Fruit fly (Drosophila melanogaster) whole organism, embryonic: ENCODE results near the gene CG7275.

Experiments
- CG1024 ChIP-seq: fragments of 200-800 bp; sonication (Bioruptor generic); IDR thresholded peaks from 2 replicates; pipeline ENCODE4 v1.3.6; 2022; ENCODE audit warnings: missing biosample characterization, missing genetic modification characterization
- CG10321 ChIP-seq: fragments of 200-800 bp; sonication (Bioruptor generic); IDR thresholded peaks from 2 replicates; pipeline ENCODE4 v1.3.6; 2022; ENCODE audit warnings: missing biosample characterization, missing genetic modification characterization
- CG11085 ChIP-seq: fragments of 200-800 bp; sonication (Bioruptor generic); IDR thresholded peaks from 2 replicates; pipeline ENCODE4 v1.3.6; 2022; ENCODE audit warnings: missing biosample characterization, missing genetic modification characterization
- CG11695 ChIP-seq: fragments of 200-800 bp; sonication (Bioruptor generic); IDR thresholded peaks from 3 replicates; pipeline ENCODE4 v1.3.6; 2022; ENCODE audit warnings: missing biosample characterization, missing genetic modification characterization
- CG11723 ChIP-seq: fragments of 200-800 bp; sonication (Bioruptor generic); optimal IDR thresholded peaks from 2 replicates; lab custom pipeline; 2017; ENCODE audit warnings: missing biosample characterization, mild to moderate bottlenecking, missing genetic modification characterization
- CG12299 ChIP-seq: fragments of 200-800 bp; sonication (Bioruptor generic); optimal IDR thresholded peaks from 2 replicates; lab custom pipeline; 2018; ENCODE audit warnings: missing biosample characterization, mild to moderate bottlenecking, missing genetic modification characterization
- CG12391 ChIP-seq: fragments of 200-800 bp; sonication (Bioruptor generic); optimal IDR thresholded peaks from 3 replicates; lab custom pipeline; 2018; ENCODE audit warnings: missing biosample characterization, mild to moderate bottlenecking, missing genetic modification characterization, moderate library complexity
- CG12769 ChIP-seq: fragments of 200-800 bp; sonication (Bioruptor generic); optimal IDR thresholded peaks from 2 replicates; lab custom pipeline; 2019; ENCODE audit warnings: missing biosample characterization, mild to moderate bottlenecking, missing genetic modification characterization, moderate library complexity
- CG1529 ChIP-seq: fragments of 200-800 bp; sonication (Bioruptor generic); optimal IDR thresholded peaks from 3 replicates; lab custom pipeline; 2018; ENCODE audit warnings: missing biosample characterization, missing genetic modification characterization
- CG1602 ChIP-seq: fragments of 200-800 bp; sonication (Bioruptor generic); optimal IDR thresholded peaks from 3 replicates; lab custom pipeline; 2016; ENCODE audit warnings: missing biosample characterization, missing genetic modification characterization
- CG1792 ChIP-seq: fragments of 200-800 bp; sonication (Bioruptor generic); optimal IDR thresholded peaks from 2 replicates; lab custom pipeline; 2016; ENCODE audit warnings: missing biosample characterization, missing genetic modification characterization
- CG1832 ChIP-seq: fragments of 200-800 bp; sonication (Bioruptor generic); optimal IDR thresholded peaks from 2 replicates; lab custom pipeline; 2017; ENCODE audit warnings: missing biosample characterization, mild to moderate bottlenecking, missing genetic modification characterization, inconsistent platforms
- CG7271 ChIP-seq: fragments of 200-800 bp; sonication (Bioruptor generic); optimal IDR thresholded peaks from 2 replicates; lab custom pipeline; 2018; ENCODE audit warnings: missing biosample characterization, mild to moderate bottlenecking, missing genetic modification characterization, moderate library complexity
- CG7556 ChIP-seq: fragments of 200-800 bp; sonication (Bioruptor generic); optimal IDR thresholded peaks from 2 replicates; lab custom pipeline; 2017; ENCODE audit warnings: missing biosample characterization, mild to moderate bottlenecking, missing genetic modification characterization
- CG7839 ChIP-seq: fragments of 200-800 bp; sonication (Bioruptor generic); optimal IDR thresholded peaks from 3 replicates; lab custom pipeline; 2018; ENCODE audit warnings: missing biosample characterization, mild to moderate bottlenecking, missing genetic modification characterization, moderate library complexity
- CG9437 ChIP-seq: fragments of 200-800 bp; sonication (Bioruptor generic); optimal IDR thresholded peaks from 2 replicates; lab custom pipeline; 2018; ENCODE audit warnings: missing biosample characterization, mild to moderate bottlenecking, missing genetic modification characterization
- CG9817 ChIP-seq: fragments of 200-800 bp; sonication (Bioruptor generic); optimal IDR thresholded peaks from 2 replicates; lab custom pipeline; 2018; ENCODE audit warnings: missing biosample characterization, mild to moderate bottlenecking, missing genetic modification characterization, moderate library complexity
- Camta ChIP-seq: fragments of 200-800 bp; sonication (Bioruptor generic); optimal IDR thresholded peaks from 2 replicates; lab custom pipeline; 2016; ENCODE audit warnings: missing biosample characterization, missing genetic modification characterization
- CoRest ChIP-seq: fragments of 200-800 bp; sonication (Bioruptor generic); optimal IDR thresholded peaks from 3 replicates; lab custom pipeline; 2018; ENCODE audit warnings: missing biosample characterization, mild to moderate bottlenecking, missing genetic modification characterization, moderate library complexity
- D ChIP-seq, 2 experiments: fragments of 200-800 bp in 1 of 2; fragments of >200 bp in 1 of 2; sonication (Bioruptor generic) in 1 of 2; optimal IDR thresholded peaks; 2 replicates in 1 of 2; 3 replicates in 1 of 2; lab custom pipeline; 2017; ENCODE audit warnings: mild to moderate bottlenecking in 1 of 2, missing biosample characterization in 1 of 2, missing genetic modification characterization in 1 of 2, missing genetic modification reagents in 1 of 2
- Dfd ChIP-seq, 2 experiments: fragments of >200 bp; optimal IDR thresholded peaks; 2 replicates each; lab custom pipeline; 2017; ENCODE audit warnings: missing biosample characterization in 2 of 2, missing genetic modification characterization in 2 of 2
- Drgx ChIP-seq: fragments of 200-800 bp; sonication (Bioruptor generic); IDR thresholded peaks from 2 replicates; pipeline ENCODE4 v1.3.6; 2022; ENCODE audit warnings: missing biosample characterization, missing genetic modification characterization
- Fer1 ChIP-seq: fragments of 200-800 bp; sonication (Bioruptor generic); optimal IDR thresholded peaks from 2 replicates; lab custom pipeline; 2017; ENCODE audit warnings: missing biosample characterization, mild to moderate bottlenecking, missing genetic modification characterization
- Hmx ChIP-seq: fragments of 200-800 bp; sonication (Bioruptor generic); optimal IDR thresholded peaks from 2 replicates; lab custom pipeline; 2016; ENCODE audit warnings: missing biosample characterization, missing genetic modification characterization
- Kr ChIP-seq: fragments of 200-800 bp; sonication (Bioruptor generic); optimal IDR thresholded peaks from 2 replicates; lab custom pipeline; 2017; ENCODE audit warnings: missing biosample characterization, mild to moderate bottlenecking, missing genetic modification characterization
- Nf-YB ChIP-seq: fragments of 200-800 bp; sonication (Bioruptor generic); optimal IDR thresholded peaks from 3 replicates; lab custom pipeline; 2019; ENCODE audit warnings: missing biosample characterization, mild to moderate bottlenecking, missing genetic modification characterization, moderate library complexity
- Side ChIP-seq: fragments of 200-800 bp; sonication (Bioruptor generic); optimal IDR thresholded peaks from 2 replicates; lab custom pipeline; 2016; ENCODE audit warnings: missing biosample characterization, missing genetic modification characterization
- Six4 ChIP-seq: fragments of 200-800 bp; sonication (Bioruptor generic); optimal IDR thresholded peaks from 2 replicates; lab custom pipeline; 2016; ENCODE audit warnings: missing biosample characterization, missing genetic modification characterization
- Vsx1 ChIP-seq: fragments of 200-800 bp; sonication (Bioruptor generic); optimal IDR thresholded peaks from 2 replicates; lab custom pipeline; 2017; ENCODE audit warnings: missing biosample characterization, mild to moderate bottlenecking, missing genetic modification characterization, missing genetic modification reagents
- Xrp1 ChIP-seq: fragments of 200-800 bp; sonication (Bioruptor generic); IDR thresholded peaks from 2 replicates; pipeline ENCODE4 v1.3.6; 2022; ENCODE audit warnings: missing biosample characterization, missing genetic modification characterization
- bigmax ChIP-seq: fragments of 200-800 bp; sonication (Bioruptor generic); optimal IDR thresholded peaks from 2 replicates; lab custom pipeline; 2018; ENCODE audit warnings: missing biosample characterization, mild to moderate bottlenecking, missing genetic modification characterization
- br ChIP-seq: fragments of >200 bp; optimal IDR thresholded peaks from 2 replicates; lab custom pipeline; 2017
- ci ChIP-seq: fragments of 200-800 bp; sonication (Bioruptor generic); IDR thresholded peaks from 3 replicates; pipeline ENCODE4 v1.3.6; 2022; ENCODE audit warnings: missing biosample characterization, missing genetic modification characterization
- crol ChIP-seq: fragments of 200-800 bp; sonication (Bioruptor generic); IDR thresholded peaks from 2 replicates; pipeline ENCODE4 v1.3.6; 2022; ENCODE audit warnings: missing biosample characterization, missing genetic modification characterization
- da ChIP-seq: fragments of 200-800 bp; sonication (Bioruptor generic); optimal IDR thresholded peaks from 2 replicates; lab custom pipeline; 2016; ENCODE audit warnings: missing biosample characterization, missing genetic modification characterization
- dm ChIP-seq: fragments of 200-800 bp; sonication (Bioruptor generic); optimal IDR thresholded peaks from 3 replicates; lab custom pipeline; 2016; ENCODE audit warnings: missing biosample characterization, missing genetic modification characterization
- eve ChIP-seq, 2 experiments: fragments of >200 bp; optimal IDR thresholded peaks; 2 replicates each; lab custom pipeline; 2017; ENCODE audit warnings: missing biosample characterization in 2 of 2, missing genetic modification characterization in 2 of 2
- gfzf ChIP-seq: fragments of 200-800 bp; sonication (Bioruptor generic); optimal IDR thresholded peaks from 2 replicates; lab custom pipeline; 2016; ENCODE audit warnings: missing biosample characterization, mild to moderate bottlenecking, missing genetic modification characterization, moderate library complexity
- hkb ChIP-seq, 2 experiments: fragments of 200-800 bp in 1 of 2; fragments of >200 bp in 1 of 2; sonication (Bioruptor generic) in 1 of 2; IDR thresholded peaks in 1 of 2; optimal IDR thresholded peaks in 1 of 2; 2 replicates each; pipeline versions ENCODE4 v1.3.6 to Lab custom; 2017 to 2022; ENCODE audit warnings: missing biosample characterization in 1 of 2, missing genetic modification characterization in 1 of 2
- lbe ChIP-seq: fragments of 200-800 bp; sonication (Bioruptor generic); optimal IDR thresholded peaks from 2 replicates; lab custom pipeline; 2016; ENCODE audit warnings: missing biosample characterization, mild to moderate bottlenecking, missing genetic modification characterization
- onecut ChIP-seq: fragments of 200-800 bp; sonication (Bioruptor generic); IDR thresholded peaks from 2 replicates; pipeline ENCODE4 v1.3.6; 2022; ENCODE audit warnings: missing biosample characterization, missing genetic modification characterization
- pnt ChIP-seq: fragments of 200-800 bp; sonication (Bioruptor generic); optimal IDR thresholded peaks from 3 replicates; lab custom pipeline; 2016; ENCODE audit warnings: missing biosample characterization, missing genetic modification characterization
- prd ChIP-seq, 3 experiments: fragments of >200 bp in 2 of 3; fragments of 200-800 bp in 1 of 3; sonication (Bioruptor generic) in 1 of 3; optimal IDR thresholded peaks in 2 of 3; IDR thresholded peaks in 1 of 3; 2 replicates in 2 of 3; 3 replicates in 1 of 3; pipeline versions ENCODE4 v1.3.6 to Lab custom; 2017 to 2022; ENCODE audit warnings: missing biosample characterization in 1 of 3, missing genetic modification characterization in 1 of 3
- rib ChIP-seq: fragments of 200-800 bp; sonication (Bioruptor generic); IDR thresholded peaks from 2 replicates; pipeline ENCODE4 v1.3.6; 2022; ENCODE audit warnings: missing biosample characterization, missing genetic modification characterization
- sc ChIP-seq, 3 experiments: fragments of >200 bp in 2 of 3; fragments of 200-800 bp in 1 of 3; sonication (Bioruptor generic) in 1 of 3; optimal IDR thresholded peaks; 2 replicates in 2 of 3; 3 replicates in 1 of 3; lab custom pipeline; 2017; ENCODE audit warnings: mild to moderate bottlenecking in 1 of 3, missing biosample characterization in 1 of 3, missing genetic modification characterization in 1 of 3, missing genetic modification reagents in 1 of 3
- so ChIP-seq: fragments of 200-800 bp; sonication (Bioruptor generic); IDR thresholded peaks from 3 replicates; pipeline ENCODE4 v1.3.6; 2022; ENCODE audit warnings: missing biosample characterization, missing genetic modification characterization
- tap ChIP-seq: fragments of 200-800 bp; optimal IDR thresholded peaks from 3 replicates; lab custom pipeline; 2019; ENCODE audit warnings: missing biosample characterization, mild to moderate bottlenecking, missing genetic modification characterization, moderate library complexity
- tgo ChIP-seq: fragments of 200-800 bp; sonication (Bioruptor generic); IDR thresholded peaks from 3 replicates; pipeline ENCODE4 v1.3.6; 2022; ENCODE audit warnings: missing biosample characterization, missing genetic modification characterization
- ttk ChIP-seq: fragments of 200-800 bp; sonication (Bioruptor generic); IDR thresholded peaks from 2 replicates; pipeline ENCODE4 v2.1.2; 2022; ENCODE audit warnings: missing biosample characterization, missing genetic modification characterization
- vnd ChIP-seq: fragments of 200-800 bp; sonication (Bioruptor generic); IDR thresholded peaks from 3 replicates; pipeline ENCODE4 v1.3.6; 2022; ENCODE audit warnings: missing biosample characterization, missing genetic modification characterization; ENCODE audit not compliant: partially characterized antibody

CG7275 gene

DNA sequence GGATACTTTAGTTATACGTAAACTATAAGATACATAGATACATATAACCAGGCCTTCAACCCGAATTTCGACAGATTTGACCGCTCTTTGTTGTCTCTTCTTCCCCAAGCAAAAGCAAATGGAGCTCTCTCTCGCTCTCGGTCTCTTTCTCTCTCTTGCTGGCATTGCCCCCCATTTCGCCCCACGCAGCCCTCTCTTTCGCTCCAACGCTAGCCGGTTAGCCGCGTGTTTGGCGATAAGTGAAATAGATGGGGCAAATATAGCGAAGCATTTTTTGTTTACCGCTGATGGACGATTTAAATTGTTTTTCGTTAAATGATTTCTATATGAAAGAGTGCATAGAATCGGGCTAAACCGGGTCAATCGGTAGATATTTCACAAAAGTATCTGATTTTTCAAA lies 15.6 kb downstream of the CG7275 start (continued):
- TF ChIP-seq CG1602 (GFP tag; lab: Kevin White, UChicago) = no peak
- TF ChIP-seq Fer1 (GFP tag; lab: Kevin White, UChicago) = peak; percentile 12
- no peak for TF ChIP-seq bigmax (GFP tag; lab: Kevin White, UChicago)
- 0 out of 2 replicates have a peak, but pooled peaks have one; percentile 45 for TF ChIP-seq CG10321 (GFP tag; lab: Robert Waterston, UW)
- TF ChIP-seq crol (GFP tag; lab: Robert Waterston, UW) = peak; percentile 98
- TF ChIP-seq so (GFP tag; lab: Robert Waterston, UW) = peak; percentile 30; the same call in 1 of the 3 replicates
- TF ChIP-seq vnd (GFP tag; lab: Robert Waterston, UW) = no peak
- TF ChIP-seq CG12769 (tag; lab: Kevin White, UChicago) = peak; percentile 66
- TF ChIP-seq CG11085 (GFP tag; lab: Robert Waterston, UW) = no peak
- TF ChIP-seq Camta (GFP tag; lab: Kevin White, UChicago) = no peak
- no peak for TF ChIP-seq CG9817 (tag; lab: Kevin White, UChicago)
- TF ChIP-seq CG7556 (GFP tag; lab: Kevin White, UChicago) = peak; percentile 13
- TF ChIP-seq sc (optimal IDR thresholded peaks at IDR 0.05; lab: Kevin White, UChicago) = no peak
- TF ChIP-seq sc (GFP tag; optimal IDR thresholded peaks at IDR 0.05; lab: Kevin White, UChicago) = no peak
- TF ChIP-seq CG11723 (GFP tag; lab: Kevin White, UChicago) = no peak
- no peak for TF ChIP-seq CG12299
- TF ChIP-seq onecut = no peak
- TF ChIP-seq CG1529 = no peak
- TF ChIP-seq Dfd (GFP tag; optimal IDR thresholded peaks at IDR 0.05; lab: Kevin White, UChicago) = no peak
- peak; percentile 27; the same call in 1 of the 3 replicates for TF ChIP-seq ci
- TF ChIP-seq tgo = no peak
- TF ChIP-seq dm (GFP tag; lab: Kevin White, UChicago) = peak; percentile 17
- no peak for TF ChIP-seq CG1024
- TF ChIP-seq Vsx1 (GFP tag; lab: Kevin White, UChicago) = peak; percentile 88
- no peak for TF ChIP-seq lbe (GFP tag; lab: Kevin White, UChicago)
- TF ChIP-seq D (optimal IDR thresholded peaks at IDR 0.05; lab: Kevin White, UChicago) = no peak
- no peak for TF ChIP-seq D (GFP tag; optimal IDR thresholded peaks at IDR 0.05; lab: Kevin White, UChicago)
- TF ChIP-seq Side (GFP tag; lab: Kevin White, UChicago) = peak; percentile 11
- TF ChIP-seq Xrp1 (GFP tag; lab: Robert Waterston, UW) = 0 out of 2 replicates have a peak, but pooled peaks have one; percentile 10
- TF ChIP-seq ttk (GFP tag; lab: Robert Waterston, UW) = no peak
- no peak for TF ChIP-seq eve (GFP tag; optimal IDR thresholded peaks at IDR 0.05; lab: Kevin White, UChicago)
- no peak for TF ChIP-seq prd (optimal IDR thresholded peaks at IDR 0.05; lab: Kevin White, UChicago)
- TF ChIP-seq prd (GFP tag; IDR thresholded peaks at IDR 0.05; lab: Robert Waterston, UW) = no peak
- TF ChIP-seq Hmx = no peak
- TF ChIP-seq tap = no peak
- no peak for TF ChIP-seq br (lab: Kevin White, UChicago)
- no peak for TF ChIP-seq da (GFP tag; lab: Kevin White, UChicago)
- TF ChIP-seq CoRest = no peak
- peak; percentile 87 for TF ChIP-seq rib (GFP tag; lab: Robert Waterston, UW)
- TF ChIP-seq CG1832 (GFP tag; lab: Kevin White, UChicago) = peak; percentile 82
- no peak for TF ChIP-seq hkb (optimal IDR thresholded peaks at IDR 0.05; lab: Kevin White, UChicago)
- TF ChIP-seq hkb (GFP tag; IDR thresholded peaks at IDR 0.05; lab: Robert Waterston, UW) = 0 out of 2 replicates have a peak, but pooled peaks have one; percentile 10
- no peak for TF ChIP-seq Nf-YB (GFP tag; lab: Kevin White, UChicago)
- TF ChIP-seq Drgx (GFP tag; lab: Robert Waterston, UW) = no peak; the same call in 1 of the 2 replicates
- no peak for TF ChIP-seq CG7839 (tag; lab: Kevin White, UChicago)
- TF ChIP-seq CG12391 (tag; lab: Kevin White, UChicago) = no peak
- no peak for TF ChIP-seq CG1792 (GFP tag; lab: Kevin White, UChicago)
- no peak for TF ChIP-seq Six4 (GFP tag; lab: Kevin White, UChicago)
- no peak for TF ChIP-seq CG7271
- TF ChIP-seq gfzf = no peak
- TF ChIP-seq Kr = no peak
- no peak for TF ChIP-seq pnt (GFP tag; lab: Kevin White, UChicago)
- peak; percentile 26; the same call in 1 of the 3 replicates for TF ChIP-seq CG11695 (GFP tag; lab: Robert Waterston, UW)
- peak; percentile 32 for TF ChIP-seq CG9437 (GFP tag; lab: Kevin White, UChicago)
